Worm (Caenorhabditis elegans) whole organism, L4 larva: Measurements from ENCODE around the gene sri-19.

Experiments used
- D1046.2 ChIP-seq: fragments of 200-800 bp; sonication (Bioruptor generic); IDR thresholded peaks from 2 replicates; pipeline ENCODE4 v1.3.6; 2022; ENCODE audit warnings: missing genetic modification characterization, missing compliant biosample characterization
- F44E2.7 ChIP-seq: fragments of 200-800 bp; sonication (Bioruptor generic); IDR thresholded peaks from 2 replicates; pipeline ENCODE4 v2.1.2; 2022; ENCODE audit warnings: missing genetic modification characterization, missing compliant biosample characterization
- F49E8.2 ChIP-seq: sonication (generic microtip); optimal IDR thresholded peaks from 2 replicates; lab custom pipeline; 2016; ENCODE audit warnings: missing compliant biosample characterization, mild to moderate bottlenecking, missing genetic modification characterization, borderline replicate concordance
- R02D3.7 ChIP-seq: fragments of 150-350 bp; sonication (generic microtip); optimal IDR thresholded peaks from 3 replicates; lab custom pipeline; 2014; ENCODE audit warnings: missing biosample characterization, missing genetic modification characterization
- Y105C5A.15 ChIP-seq: fragments of 200-800 bp; sonication (Bioruptor generic); IDR thresholded peaks from 2 replicates; pipeline ENCODE4 v1.3.6; 2022; ENCODE audit warnings: missing genetic modification characterization, missing compliant biosample characterization
- ZK546.5 ChIP-seq, 2 experiments: sonication (generic microtip); optimal IDR thresholded peaks; 2 replicates each; lab custom pipeline; 2017; ENCODE audit warnings: missing biosample characterization in 2 of 2, missing genetic modification characterization in 2 of 2
- ceh-62 ChIP-seq: sonication (generic microtip); optimal IDR thresholded peaks from 2 replicates; lab custom pipeline; 2017; ENCODE audit warnings: missing biosample characterization, missing genetic modification characterization
- ces-1 ChIP-seq: fragments of 150-350 bp; sonication (generic microtip); optimal IDR thresholded peaks from 4 replicates; lab custom pipeline; 2014; ENCODE audit warnings: missing biosample characterization, missing genetic modification reagents, missing genetic modification characterization
- daf-16 ChIP-seq, 3 experiments: sonication (generic microtip); optimal IDR thresholded peaks; 2 replicates each; lab custom pipeline; 2016 to 2017; ENCODE audit warnings: missing genetic modification characterization in 3 of 3, missing genetic modification reagents in 3 of 3, mild to moderate bottlenecking in 2 of 3, missing compliant biosample characterization in 2 of 3, missing biosample characterization in 1 of 3, moderate library complexity in 1 of 3
- daf-19 ChIP-seq: fragments of 200-800 bp; sonication (Bioruptor generic); conservative IDR thresholded peaks from 2 replicates; pipeline ENCODE4 v1.3.6; 2022; ENCODE audit warnings: missing genetic modification characterization, missing compliant biosample characterization
- dmd-6 ChIP-seq: fragments of 200-800 bp; sonication (Bioruptor generic); IDR thresholded peaks from 2 replicates; pipeline ENCODE4 v1.3.6; 2022; ENCODE audit warnings: missing genetic modification reagents, missing genetic modification characterization, missing compliant biosample characterization
- dpl-1 ChIP-seq: fragments of 150-350 bp; optimal IDR thresholded peaks from 2 replicates; lab custom pipeline; 2014; ENCODE audit warnings: missing biosample characterization, missing genetic modification reagents, missing genetic modification characterization
- dve-1 ChIP-seq: sonication (generic microtip); optimal IDR thresholded peaks from 2 replicates; lab custom pipeline; 2017; ENCODE audit warnings: antibody characterized with exemption, mild to moderate bottlenecking, missing genetic modification characterization, missing compliant biosample characterization; ENCODE audit not compliant: insufficient read depth
- fos-1 ChIP-seq: fragments of 150-350 bp; optimal IDR thresholded peaks from 2 replicates; lab custom pipeline; 2014; ENCODE audit warnings: missing biosample characterization, missing genetic modification characterization
- gei-8 ChIP-seq: fragments of 200-800 bp; sonication (Bioruptor generic); optimal IDR thresholded peaks from 2 replicates; lab custom pipeline; 2018; ENCODE audit warnings: mild to moderate bottlenecking, missing genetic modification characterization, missing compliant biosample characterization
- hlh-11 ChIP-seq: fragments of 200-800 bp; sonication (Bioruptor generic); optimal IDR thresholded peaks from 2 replicates; lab custom pipeline; 2018; ENCODE audit warnings: mild to moderate bottlenecking, missing genetic modification characterization, missing compliant biosample characterization
- hlh-30 ChIP-seq: sonication (generic microtip); optimal IDR thresholded peaks from 2 replicates; lab custom pipeline; 2017; ENCODE audit warnings: antibody characterized with exemption, mild to moderate bottlenecking, missing genetic modification characterization, missing compliant biosample characterization; ENCODE audit not compliant: insufficient read depth
- hmg-1.1 ChIP-seq: fragments of 200-800 bp; sonication (Bioruptor generic); IDR thresholded peaks from 2 replicates; pipeline ENCODE4 v1.3.6; 2022; ENCODE audit warnings: missing genetic modification reagents, missing genetic modification characterization, missing compliant biosample characterization
- lin-1 ChIP-seq: fragments of 200-800 bp; sonication (Bioruptor generic); IDR thresholded peaks from 2 replicates; pipeline ENCODE4 v1.3.6; 2022; ENCODE audit warnings: missing genetic modification reagents, missing genetic modification characterization, missing compliant biosample characterization
- lin-13 ChIP-seq: fragments of 150-350 bp; optimal IDR thresholded peaks from 2 replicates; lab custom pipeline; 2014; ENCODE audit warnings: missing biosample characterization, missing genetic modification reagents, missing genetic modification characterization
- lin-29 ChIP-seq: fragments of 200-800 bp; sonication (Bioruptor generic); IDR thresholded peaks from 2 replicates; pipeline ENCODE4 v1.3.6; 2022; ENCODE audit warnings: missing genetic modification reagents, missing genetic modification characterization, missing compliant biosample characterization
- lin-38 ChIP-seq: fragments of 200-800 bp; sonication (Bioruptor generic); IDR thresholded peaks from 2 replicates; pipeline ENCODE4 v1.3.6; 2022; ENCODE audit warnings: missing genetic modification reagents, missing genetic modification characterization, missing compliant biosample characterization
- lin-39 ChIP-seq: fragments of 150-350 bp; optimal IDR thresholded peaks from 2 replicates; lab custom pipeline; 2014; ENCODE audit warnings: missing biosample characterization, missing genetic modification reagents, missing genetic modification characterization
- lir-3 ChIP-seq: sonication (generic microtip); optimal IDR thresholded peaks from 2 replicates; lab custom pipeline; 2016; ENCODE audit warnings: mild to moderate bottlenecking, missing genetic modification characterization, missing compliant biosample characterization
- lsy-2 ChIP-seq, 2 experiments: fragments of 150-350 bp in 1 of 2; sonication (generic microtip) in 1 of 2; optimal IDR thresholded peaks; 2 replicates each; lab custom pipeline; 2014 to 2017; ENCODE audit warnings: missing biosample characterization in 2 of 2, missing genetic modification characterization in 2 of 2
- madf-5 ChIP-seq, 2 experiments: fragments of 200-800 bp; sonication (Bioruptor generic); IDR thresholded peaks; 2 replicates each; pipeline ENCODE4 v1.3.6; 2022; ENCODE audit warnings: missing compliant biosample characterization in 2 of 2, missing genetic modification characterization in 2 of 2
- madf-9 ChIP-seq: fragments of 200-800 bp; sonication (Bioruptor generic); conservative IDR thresholded peaks from 2 replicates; pipeline ENCODE4 v1.3.6; 2022; ENCODE audit warnings: missing genetic modification reagents, missing genetic modification characterization, missing compliant biosample characterization
- mes-2 ChIP-seq: sonication (generic microtip); optimal IDR thresholded peaks from 2 replicates; lab custom pipeline; 2016; ENCODE audit warnings: missing genotype, mild to moderate bottlenecking, missing genetic modification characterization, missing compliant biosample characterization; ENCODE audit not compliant: poor library complexity, severe bottlenecking
- mxl-3 ChIP-seq: fragments of 200-800 bp; sonication (Bioruptor generic); optimal IDR thresholded peaks from 2 replicates; lab custom pipeline; 2018; ENCODE audit warnings: mild to moderate bottlenecking, missing genetic modification characterization, missing compliant biosample characterization
- nhr-11 ChIP-seq: fragments of 150-350 bp; optimal IDR thresholded peaks from 2 replicates; lab custom pipeline; 2014; ENCODE audit warnings: missing biosample characterization, missing genetic modification characterization
- nhr-237 ChIP-seq: sonication (generic microtip); optimal IDR thresholded peaks from 2 replicates; lab custom pipeline; 2017; ENCODE audit warnings: missing biosample characterization, missing genetic modification characterization
- nhr-25 ChIP-seq: sonication (generic microtip); optimal IDR thresholded peaks from 2 replicates; lab custom pipeline; 2017; ENCODE audit warnings: missing genetic modification characterization, mild to moderate bottlenecking, missing compliant biosample characterization, antibody characterized with exemption, moderate library complexity, borderline replicate concordance; ENCODE audit not compliant: insufficient read depth
- nhr-28 ChIP-seq: fragments of 150-350 bp; optimal IDR thresholded peaks from 2 replicates; lab custom pipeline; 2014; ENCODE audit warnings: missing biosample characterization, missing genetic modification characterization
- nhr-41 ChIP-seq: fragments of 200-800 bp; sonication (Bioruptor generic); IDR thresholded peaks from 2 replicates; pipeline ENCODE4 v1.3.6; 2022; ENCODE audit warnings: missing genetic modification reagents, missing genetic modification characterization, missing compliant biosample characterization
- nhr-77 ChIP-seq: fragments of 150-350 bp; optimal IDR thresholded peaks from 2 replicates; lab custom pipeline; 2014; ENCODE audit warnings: missing biosample characterization, missing genetic modification characterization
- pha-4 ChIP-seq, 2 experiments: fragments of 150-350 bp in 1 of 2; fragments of 200-800 bp in 1 of 2; sonication (Bioruptor generic) in 1 of 2; IDR thresholded peaks in 1 of 2; optimal IDR thresholded peaks in 1 of 2; 2 replicates each; pipeline versions ENCODE4 v1.3.6 to Lab custom; 2014 to 2022; ENCODE audit warnings: missing genetic modification characterization in 2 of 2, missing genetic modification reagents in 2 of 2, missing biosample characterization in 1 of 2, missing compliant biosample characterization in 1 of 2
- php-3 ChIP-seq: fragments of 200-800 bp; sonication (Bioruptor generic); IDR thresholded peaks from 2 replicates; pipeline ENCODE4 v1.3.6; 2022; ENCODE audit warnings: missing genetic modification reagents, missing genetic modification characterization, missing compliant biosample characterization
- rbr-2 ChIP-seq: sonication (generic microtip); optimal IDR thresholded peaks from 2 replicates; lab custom pipeline; 2016; ENCODE audit warnings: missing genotype, missing genetic modification characterization, missing compliant biosample characterization
- saeg-2 ChIP-seq: fragments of 200-800 bp; sonication (Bioruptor generic); IDR thresholded peaks from 2 replicates; pipeline ENCODE4 v1.3.6; 2022; ENCODE audit warnings: missing genetic modification reagents, missing genetic modification characterization, missing compliant biosample characterization
- sdz-12 ChIP-seq: fragments of 200-800 bp; sonication (Bioruptor generic); optimal IDR thresholded peaks from 2 replicates; lab custom pipeline; 2018; ENCODE audit warnings: mild to moderate bottlenecking, missing genetic modification characterization, missing compliant biosample characterization
- skn-1 ChIP-seq: fragments of 150-350 bp; optimal IDR thresholded peaks from 2 replicates; lab custom pipeline; 2014; ENCODE audit warnings: missing biosample characterization, missing genetic modification characterization
- spr-1 ChIP-seq: sonication (generic microtip); optimal IDR thresholded peaks from 2 replicates; lab custom pipeline; 2016; ENCODE audit warnings: mild to moderate bottlenecking, missing genetic modification characterization, missing compliant biosample characterization
- spr-3 ChIP-seq: fragments of 200-800 bp; sonication (Bioruptor generic); optimal IDR thresholded peaks from 2 replicates; lab custom pipeline; 2018; ENCODE audit warnings: mild to moderate bottlenecking, missing genetic modification characterization, missing compliant biosample characterization
- tra-1 ChIP-seq: fragments of 200-800 bp; sonication (Bioruptor generic); IDR thresholded peaks from 2 replicates; pipeline ENCODE4 v1.3.6; 2022; ENCODE audit warnings: missing genetic modification reagents, missing genetic modification characterization, missing compliant biosample characterization
- vab-7 ChIP-seq: fragments of 200-800 bp; sonication (Bioruptor generic); IDR thresholded peaks from 2 replicates; pipeline ENCODE4 v1.3.6; 2022; ENCODE audit warnings: missing genetic modification reagents, missing genetic modification characterization, missing compliant biosample characterization
- zfp-3 ChIP-seq: fragments of 200-800 bp; sonication (Bioruptor generic); conservative IDR thresholded peaks from 2 replicates; pipeline ENCODE4 v1.3.6; 2022; ENCODE audit warnings: missing genetic modification reagents, missing genetic modification characterization, missing compliant biosample characterization
- zip-2 ChIP-seq: fragments of 150-350 bp; optimal IDR thresholded peaks from 2 replicates; lab custom pipeline; 2014; ENCODE audit warnings: missing biosample characterization, missing genetic modification characterization
- ztf-11 ChIP-seq: fragments of 150-350 bp; optimal IDR thresholded peaks from 2 replicates; lab custom pipeline; 2014; ENCODE audit warnings: missing biosample characterization, missing genetic modification characterization

The sri-19 gene

ce11 chrIV:10935853-10936491 is 22.2 kb upstream of the sri-19 start, which contains the start of gene lgg-2 (continued):
- TF ChIP-seq lin-38 (GFP tag; lab: Robert Waterston, UW) (peak; percentile 73), mxl-3 (GFP tag; lab: Kevin White, UChicago) (peak; percentile 84), D1046.2 (GFP tag; lab: Robert Waterston, UW) (no peak), R02D3.7 (no peak), dmd-6 (peak; percentile 97), hlh-30 (tag; lab: Kevin White, UChicago) (peak; percentile 100), lin-1 (GFP tag; lab: Robert Waterston, UW) (peak; percentile 91), ZK546.5 (tag; optimal IDR thresholded peaks at IDR 0.05; lab: Kevin White, UChicago) (no peak), daf-19 (GFP tag; lab: Robert Waterston, UW) (no peak), spr-3 (GFP tag; lab: Kevin White, UChicago) (no peak), sdz-12 (GFP tag; lab: Kevin White, UChicago) (no peak), Y105C5A.15 (GFP tag; lab: Robert Waterston, UW) (peak; percentile 58; the same call in 1 of the 2 replicates), daf-16 (GFP tag; optimal IDR thresholded peaks at IDR 0.05; lab: Kevin White, UChicago) (peak; percentile 63 to 70), daf-16 (tag; optimal IDR thresholded peaks at IDR 0.05; lab: Kevin White, UChicago) (peak; percentile 93), madf-5 (GFP tag; IDR thresholded peaks at IDR 0.05; lab: Robert Waterston, UW) (no peak), ceh-62 (no peak), nhr-25 (tag; lab: Kevin White, UChicago) (peak; percentile 86), nhr-11 (tag; lab: Kevin White, UChicago) (peak; percentile 97), gei-8 (GFP tag; lab: Kevin White, UChicago) (peak; percentile 75), pha-4 (GFP tag; IDR thresholded peaks at IDR 0.05; lab: Robert Waterston, UW) (peak; percentile 78), pha-4 (tag; optimal IDR thresholded peaks at IDR 0.05; lab: Kevin White, UChicago) (peak; percentile 98), lsy-2 (tag; optimal IDR thresholded peaks at IDR 0.05; lab: Kevin White, UChicago) (peak; percentile 88 to 95), dpl-1 (GFP tag; lab: Kevin White, UChicago) (peak; percentile 66), vab-7 (no peak), php-3 (GFP tag; lab: Robert Waterston, UW) (0 out of 2 replicates have a peak, but pooled peaks have one; percentile 55), skn-1 (tag; lab: Kevin White, UChicago) (no peak), F44E2.7 (GFP tag; lab: Robert Waterston, UW) (no peak), madf-9 (peak; percentile 25; the same call in 1 of the 2 replicates), nhr-77 (tag; lab: Kevin White, UChicago) (peak; percentile 88), lin-29 (peak; percentile 54; the same call in 1 of the 2 replicates), hlh-11 (peak; percentile 100), nhr-28 (tag; lab: Kevin White, UChicago) (peak; percentile 96), zip-2 (tag; lab: Kevin White, UChicago) (no peak), saeg-2 (GFP tag; lab: Robert Waterston, UW) (peak; percentile 89), lin-13 (GFP tag; lab: Kevin White, UChicago) (peak; percentile 89), hmg-1.1 (GFP tag; lab: Robert Waterston, UW) (peak; percentile 87), dve-1 (tag; lab: Kevin White, UChicago) (peak; percentile 97), ztf-11 (tag; lab: Kevin White, UChicago) (no peak), rbr-2 (tag; lab: Kevin White, UChicago) (no peak), tra-1 (GFP tag; lab: Robert Waterston, UW) (peak; percentile 92), lin-39 (tag; lab: Kevin White, UChicago) (peak; percentile 1), zfp-3 (GFP tag; lab: Robert Waterston, UW) (peak; percentile 89), ces-1 (no peak), F49E8.2 (no peak), spr-1 (tag; lab: Kevin White, UChicago) (peak; percentile 82), mes-2 (peak; percentile 86), nhr-41 (GFP tag; lab: Robert Waterston, UW) (peak; percentile 84), nhr-237 (no peak), fos-1 (no peak), lir-3 (no peak)
